Worm (Caenorhabditis elegans): ENCODE data around the gene Y59C2A.1.
A peak's percentile ranks its signal among the peaks of the same experiment; 100 is the strongest.
"Not testable (repeated sequence)": the region's sequence is repeated elsewhere in the genome, so short reads cannot be mapped to it uniquely, and the experiment has no call there.

The Y59C2A.1 gene

ce11 chrII:2219880-2220279, 12.0 kb downstream of the Y59C2A.1 start, which contains the start of gene Y59C2A.3 (continued):
- no peak for TF ChIP-seq F44E2.7 (GFP tag; IDR thresholded peaks at IDR 0.05)
- TF ChIP-seq lsy-2 (tag; optimal IDR thresholded peaks at IDR 0.05): peak in 1 of 2 experiments; percentile 51
- TF ChIP-seq lin-38 (GFP tag; IDR thresholded peaks at IDR 0.05): peak; percentile 77
- no peak for TF ChIP-seq mdl-1 (tag; optimal IDR thresholded peaks at IDR 0.05)
- no peak for TF ChIP-seq nhr-102 (tag; optimal IDR thresholded peaks at IDR 0.05)
- TF ChIP-seq mep-1 (tag; optimal IDR thresholded peaks at IDR 0.05): peak; percentile 50
- TF ChIP-seq fos-1 (tag; optimal IDR thresholded peaks at IDR 0.05): no peak
- no peak for TF ChIP-seq mxl-3 (GFP tag; optimal IDR thresholded peaks at IDR 0.05)
- TF ChIP-seq spr-1 (tag; optimal IDR thresholded peaks at IDR 0.05): no peak
- peak; percentile 72 for TF ChIP-seq mes-2 (tag; optimal IDR thresholded peaks at IDR 0.05; ENCODE audit: poor library complexity, severe bottlenecking)
- TF ChIP-seq hmg-1.1 (GFP tag; IDR thresholded peaks at IDR 0.05): 0 out of 2 replicates have a peak, but pooled peaks have one; percentile 18
- no peak for TF ChIP-seq spr-3 (GFP tag; optimal IDR thresholded peaks at IDR 0.05)
- TF ChIP-seq madf-5 (GFP tag; IDR thresholded peaks at IDR 0.05): no peak
- peak; percentile 52 for TF ChIP-seq hlh-30 (tag; optimal IDR thresholded peaks at IDR 0.05; ENCODE audit: insufficient read depth)

ce11 chrII:2221196-2221896, 13.4 kb downstream of the Y59C2A.1 start:
- no peak for TF ChIP-seq mes-2 (tag; optimal IDR thresholded peaks at IDR 0.05; ENCODE audit: poor library complexity, severe bottlenecking)
- no peak for TF ChIP-seq pqm-1 (tag; optimal IDR thresholded peaks at IDR 0.05)
- no peak for TF ChIP-seq ceh-82 (tag; optimal IDR thresholded peaks at IDR 0.05)
- peak; percentile 93 for TF ChIP-seq nhr-28 (tag; optimal IDR thresholded peaks at IDR 0.05)
- TF ChIP-seq madf-9 (GFP tag; conservative IDR thresholded peaks at IDR 0.05): no peak
- TF ChIP-seq set-16 (GFP tag; IDR thresholded peaks at IDR 0.05): peak; percentile 88
- TF ChIP-seq lin-13 (GFP tag; optimal IDR thresholded peaks at IDR 0.05): peak; percentile 89

ce11 chrII:2223467-2223866, 15.6 kb downstream of the Y59C2A.1 start, which contains the start of gene cbs-2:
Gene cbs-2 (minus strand): TSS chrII:2223567.
- no peak for TF ChIP-seq Y48G9A.11 (GFP tag; IDR thresholded peaks at IDR 0.05)
- TF ChIP-seq lin-38 (GFP tag; IDR thresholded peaks at IDR 0.05): no peak
- TF ChIP-seq php-3 (GFP tag; IDR thresholded peaks at IDR 0.05): no peak
- TF ChIP-seq nhr-25 (tag; optimal IDR thresholded peaks at IDR 0.05; ENCODE audit: borderline replicate concordance, insufficient read depth): no peak
- TF ChIP-seq set-16 (GFP tag; IDR thresholded peaks at IDR 0.05): no peak
- no peak for TF ChIP-seq pqm-1 (tag; optimal IDR thresholded peaks at IDR 0.05)
- no peak for TF ChIP-seq unc-39 (tag; optimal IDR thresholded peaks at IDR 0.05)

- TF ChIP-seq ceh-28 (tag; optimal IDR thresholded peaks at IDR 0.05) (peak; percentile 60), unc-62 (GFP tag; optimal IDR thresholded peaks at IDR 0.05 in 1 of 2) (peak in 1 of 2 experiments; percentile 27)
- TF ChIP-seq unc-62 (tag; optimal IDR thresholded peaks at IDR 0.05): not testable (repeated sequence)
These were observed 17.0 kb downstream of the Y59C2A.1 start for ce11 chrII:2224916-2225315.

- TF ChIP-seq dve-1 (tag; optimal IDR thresholded peaks at IDR 0.05; ENCODE audit: insufficient read depth) (no peak), F49E8.2 (tag; optimal IDR thresholded peaks at IDR 0.05; ENCODE audit: borderline replicate concordance) (no peak), pqm-1 (tag; optimal IDR thresholded peaks at IDR 0.05) (no peak), lir-3 (tag; optimal IDR thresholded peaks at IDR 0.05) (no peak), lin-29 (GFP tag; IDR thresholded peaks at IDR 0.05) (no peak), madf-5 (GFP tag; IDR thresholded peaks at IDR 0.05) (no peak), Y5F2A.4 (GFP tag; optimal IDR thresholded peaks at IDR 0.05) (no peak), unc-39 (tag; optimal IDR thresholded peaks at IDR 0.05) (no peak), gei-8 (GFP tag; optimal IDR thresholded peaks at IDR 0.05) (no peak), mep-1 (tag; optimal IDR thresholded peaks at IDR 0.05) (no peak), nhr-237 (tag; optimal IDR thresholded peaks at IDR 0.05) (no peak), daf-19 (GFP tag; conservative IDR thresholded peaks at IDR 0.05) (no peak), unc-130 (GFP tag; optimal IDR thresholded peaks at IDR 0.05) (no peak), ztf-11 (tag; optimal IDR thresholded peaks at IDR 0.05) (no peak)
These were observed 17.7 kb downstream of the Y59C2A.1 start, which contains the start of gene F54A3.5 for ce11 chrII:2225608-2226007. Gene F54A3.5 (minus strand): TSS chrII:2225708.
